Fruit fly (Drosophila melanogaster): Measurements from ENCODE around the gene AP-1gamma.

Gene AP-1gamma

dm6 chrX:9139138-9139537, 30.6 kb downstream of the AP-1gamma start:
- TF ChIP-seq Abd-B (GFP tag; optimal IDR thresholded peaks at IDR 0.05) (no peak), CG3163 (GFP tag; optimal IDR thresholded peaks at IDR 0.05) (no peak), CG8290 (GFP tag; optimal IDR thresholded peaks at IDR 0.05) (no peak), CG8290 (tag; optimal IDR thresholded peaks at IDR 0.05) (peak in 1 of 2 experiments; percentile 57), CG7556 (GFP tag; optimal IDR thresholded peaks at IDR 0.05) (no peak), Dip3 (GFP tag; optimal IDR thresholded peaks at IDR 0.05) (no peak), CG10267 (tag; optimal IDR thresholded peaks at IDR 0.05) (no peak), danr (GFP tag; IDR thresholded peaks at IDR 0.05) (no peak), BtbVII (GFP tag; optimal IDR thresholded peaks at IDR 0.05) (no peak), aop (GFP tag; IDR thresholded peaks at IDR 0.05) (peak; percentile 88), emc (GFP tag; optimal IDR thresholded peaks at IDR 0.05) (no peak), HmgD (GFP tag; optimal IDR thresholded peaks at IDR 0.05) (no peak), Deaf1 (tag; optimal IDR thresholded peaks at IDR 0.05) (peak; percentile 56), CG4424 (GFP tag; optimal IDR thresholded peaks at IDR 0.05) (no peak), gcm (GFP tag; optimal IDR thresholded peaks at IDR 0.05) (peak; percentile 45), ase (GFP tag; IDR thresholded peaks at IDR 0.05) (0 out of 3 replicates have a peak, but pooled peaks have one; percentile 21), CG10979 (tag; optimal IDR thresholded peaks at IDR 0.05) (no peak), CG31224 (GFP tag; IDR thresholded peaks at IDR 0.05) (no peak), CG2712 (tag; optimal IDR thresholded peaks at IDR 0.05) (no peak), gsb (GFP tag; IDR thresholded peaks at IDR 0.05) (no peak), gro (GFP tag; optimal IDR thresholded peaks at IDR 0.05) (no peak), CG11093 (GFP tag; IDR thresholded peaks at IDR 0.05) (no peak), ATbp (GFP tag; optimal IDR thresholded peaks at IDR 0.05) (peak; percentile 3), CG6654 (GFP tag; optimal IDR thresholded peaks at IDR 0.05) (no peak), CG18599 (GFP tag; optimal IDR thresholded peaks at IDR 0.05) (peak; percentile 20), CG7786 (GFP tag; optimal IDR thresholded peaks at IDR 0.05) (no peak), exex (tag; optimal IDR thresholded peaks at IDR 0.05) (no peak), bsh (GFP tag; optimal IDR thresholded peaks at IDR 0.05) (peak in 1 of 2 experiments; percentile 59), E2f2 (GFP tag; IDR thresholded peaks at IDR 0.05) (no peak), CG3065 (GFP tag; optimal IDR thresholded peaks at IDR 0.05) (no peak), caup (GFP tag; optimal IDR thresholded peaks at IDR 0.05; ENCODE audit: severe bottlenecking) (no peak), CG4730 (GFP tag; IDR thresholded peaks at IDR 0.05) (no peak), kni (GFP tag; optimal IDR thresholded peaks at IDR 0.05) (no peak), Opbp (GFP tag; IDR thresholded peaks at IDR 0.05; ENCODE audit: partially characterized antibody) (no peak), lab (GFP tag; optimal IDR thresholded peaks at IDR 0.05) (peak; percentile 30), CG13894 (tag; optimal IDR thresholded peaks at IDR 0.05) (no peak), CG12769 (tag; optimal IDR thresholded peaks at IDR 0.05) (peak; percentile 62), CG30403 (GFP tag; optimal IDR thresholded peaks at IDR 0.05) (no peak), nau (GFP tag; optimal IDR thresholded peaks at IDR 0.05) (peak; percentile 43), oc (tag; optimal IDR thresholded peaks at IDR 0.05) (peak; percentile 46), CG12659 (GFP tag; optimal IDR thresholded peaks at IDR 0.05) (no peak), CG16779 (GFP tag; IDR thresholded peaks at IDR 0.05) (no peak), CG9437 (GFP tag; optimal IDR thresholded peaks at IDR 0.05) (no peak), abd-A (tag; optimal IDR thresholded peaks at IDR 0.05) (peak; percentile 27), pros (GFP tag; optimal IDR thresholded peaks at IDR 0.05) (peak; percentile 27), Jarid2 (GFP tag; optimal IDR thresholded peaks at IDR 0.05) (peak; percentile 17), CG18476 (GFP tag; optimal IDR thresholded peaks at IDR 0.05) (no peak), croc (GFP tag; conservative IDR thresholded peaks at IDR 0.05) (no peak), CG6254 (GFP tag; optimal IDR thresholded peaks at IDR 0.05) (peak; percentile 15), chn (GFP tag; optimal IDR thresholded peaks at IDR 0.05) (no peak), HHEX (GFP tag; optimal IDR thresholded peaks at IDR 0.05) (peak; percentile 59)
